Worm (Caenorhabditis elegans): ENCODE data around the gene F09B9.4.

ce11 chrX:10154317-10154942, 6.0 kb upstream of the F09B9.4 start, which contains the start of gene F09B9.5:
- TF ChIP-seq nhr-77 (tag; optimal IDR thresholded peaks at IDR 0.05) (no peak), alr-1 (tag; optimal IDR thresholded peaks at IDR 0.05) (no peak), unc-62 (GFP tag; optimal IDR thresholded peaks at IDR 0.05) (no peak), ztf-11 (tag; optimal IDR thresholded peaks at IDR 0.05) (no peak), elt-3 (tag; optimal IDR thresholded peaks at IDR 0.05) (no peak), ama-1 (optimal IDR thresholded peaks at IDR 0.05) (no peak), nhr-6 (tag; optimal IDR thresholded peaks at IDR 0.05) (no peak), ceh-16 (tag; optimal IDR thresholded peaks at IDR 0.05) (no peak)

Data from whole organism, L2 larva.